Worm (Caenorhabditis elegans) whole organism, midembryonic: Measurements from ENCODE around the gene zig-10.

Experiments
- T22C8.4 ChIP-seq: fragments of 200-800 bp; sonication (Bioruptor generic); IDR thresholded peaks from 2 replicates; pipeline ENCODE4 v1.3.6; 2022; ENCODE audit warnings: missing genetic modification characterization, missing compliant biosample characterization
- cog-1 ChIP-seq: sonication (generic microtip); optimal IDR thresholded peaks from 2 replicates; lab custom pipeline; 2016; ENCODE audit warnings: missing genetic modification characterization, missing compliant biosample characterization
- flt-1 ChIP-seq: fragments of 200-800 bp; sonication (Bioruptor generic); IDR thresholded peaks from 2 replicates; pipeline ENCODE4 v1.3.6; 2022; ENCODE audit warnings: missing genetic modification characterization, missing compliant biosample characterization
- klf-2 ChIP-seq: fragments of 200-800 bp; sonication (Bioruptor generic); conservative IDR thresholded peaks from 2 replicates; pipeline ENCODE4 v1.3.6; 2022; ENCODE audit warnings: missing genetic modification reagents, missing genetic modification characterization, missing compliant biosample characterization
- med-1 ChIP-seq: sonication (generic microtip); optimal IDR thresholded peaks from 2 replicates; lab custom pipeline; 2017; ENCODE audit warnings: missing genetic modification characterization, mild to moderate bottlenecking, missing compliant biosample characterization, antibody characterized with exemption, missing genetic modification reagents; ENCODE audit not compliant: insufficient read depth
- ref-1 ChIP-seq: fragments of 200-800 bp; sonication (Bioruptor generic); conservative IDR thresholded peaks from 2 replicates; pipeline ENCODE4 v1.3.6; 2022; ENCODE audit warnings: missing genetic modification reagents, missing genetic modification characterization, missing compliant biosample characterization
- ztf-23 ChIP-seq: fragments of 200-800 bp; sonication (Bioruptor generic); IDR thresholded peaks from 2 replicates; pipeline ENCODE4 v1.3.6; 2022; ENCODE audit warnings: missing genetic modification reagents, missing genetic modification characterization, missing compliant biosample characterization
- ztf-29 ChIP-seq: fragments of 200-800 bp; sonication (Bioruptor generic); IDR thresholded peaks from 2 replicates; pipeline ENCODE4 v1.3.6; 2022; ENCODE audit warnings: missing genetic modification reagents, missing genetic modification characterization, missing compliant biosample characterization

- TF ChIP-seq ztf-23 (no peak), cog-1 (no peak), med-1 (no peak), T22C8.4 (GFP tag; lab: Robert Waterston, UW) (no peak), flt-1 (GFP tag; lab: Robert Waterston, UW) (no peak), ref-1 (GFP tag; lab: Robert Waterston, UW) (no peak), klf-2 (no peak), ztf-29 (GFP tag; lab: Robert Waterston, UW) (no peak)
Measured at ce11 chrII:6376693-6377092, 21.8 kb upstream of the zig-10 start.
